Fruit fly (Drosophila melanogaster): Measurements from ENCODE around the gene pum.

Gene pum

dm6 chr3R:9236883-9237267 is 607 bp downstream of the pum start (continued):
- TF ChIP-seq CG18262 (tag; optimal IDR thresholded peaks at IDR 0.05) (no peak), dm (GFP tag; optimal IDR thresholded peaks at IDR 0.05) (no peak), CG12219 (GFP tag; optimal IDR thresholded peaks at IDR 0.05) (no peak), slbo (GFP tag; IDR thresholded peaks at IDR 0.05) (no peak), CG8388 (GFP tag; optimal IDR thresholded peaks at IDR 0.05) (no peak), bcd (GFP tag; optimal IDR thresholded peaks at IDR 0.05) (no peak), chn (GFP tag; optimal IDR thresholded peaks at IDR 0.05) (no peak), CG4360 (GFP tag; IDR thresholded peaks at IDR 0.05) (peak; percentile 64), CG17361 (GFP tag; IDR thresholded peaks at IDR 0.05) (no peak), CG2120 (GFP tag; optimal IDR thresholded peaks at IDR 0.05) (peak; percentile 18), Hr39 (optimal IDR thresholded peaks at IDR 0.05) (no peak), gcm2 (GFP tag; optimal IDR thresholded peaks at IDR 0.05) (no peak), sima (GFP tag; optimal IDR thresholded peaks at IDR 0.05) (no peak), CG16863 (GFP tag; optimal IDR thresholded peaks at IDR 0.05) (no peak), fru (optimal IDR thresholded peaks at IDR 0.05) (no peak), HLH3B (GFP tag; IDR thresholded peaks at IDR 0.05) (no peak), CG15696 (tag; optimal IDR thresholded peaks at IDR 0.05) (no peak), Awh (GFP tag; IDR thresholded peaks at IDR 0.05) (no peak), CG12071 (GFP tag; optimal IDR thresholded peaks at IDR 0.05) (peak; percentile 4), lmd (GFP tag; IDR thresholded peaks at IDR 0.05) (no peak), CG6854 (GFP tag; optimal IDR thresholded peaks at IDR 0.05) (peak; percentile 50), wek (GFP tag; optimal IDR thresholded peaks at IDR 0.05) (peak; percentile 39), slou (GFP tag; optimal IDR thresholded peaks at IDR 0.05) (no peak), Aef1 (GFP tag; IDR thresholded peaks at IDR 0.05) (no peak; the same call in 2 of the 3 replicates), CG14441 (GFP tag; IDR thresholded peaks at IDR 0.05) (no peak), Mad (GFP tag; optimal IDR thresholded peaks at IDR 0.05) (no peak), CG3847 (GFP tag; IDR thresholded peaks at IDR 0.05) (0 out of 2 replicates have a peak, but pooled peaks have one; percentile 12), onecut (GFP tag; IDR thresholded peaks at IDR 0.05) (no peak; the same call in 1 of the 2 replicates), CG15011 (GFP tag; optimal IDR thresholded peaks at IDR 0.05) (no peak), CG15479 (GFP tag; optimal IDR thresholded peaks at IDR 0.05) (no peak), vfl (GFP tag; optimal IDR thresholded peaks at IDR 0.05) (no peak), Bgb (GFP tag; IDR thresholded peaks at IDR 0.05; ENCODE audit: partially characterized antibody) (no peak), D (optimal IDR thresholded peaks at IDR 0.05) (no peak), D (GFP tag; optimal IDR thresholded peaks at IDR 0.05) (no peak), repo (GFP tag; optimal IDR thresholded peaks at IDR 0.05) (no peak), ATbp (GFP tag; optimal IDR thresholded peaks at IDR 0.05) (no peak), nmo (GFP tag; optimal IDR thresholded peaks at IDR 0.05) (no peak), CG16779 (GFP tag; IDR thresholded peaks at IDR 0.05) (no peak), CG34422 (GFP tag; IDR thresholded peaks at IDR 0.05) (no peak), shn (GFP tag; optimal IDR thresholded peaks at IDR 0.05) (no peak), CG12659 (GFP tag; optimal IDR thresholded peaks at IDR 0.05) (no peak), zfh1 (GFP tag; IDR thresholded peaks at IDR 0.05) (no peak), unpg (GFP tag; optimal IDR thresholded peaks at IDR 0.05) (no peak), CG6683 (GFP tag; optimal IDR thresholded peaks at IDR 0.05) (no peak), aop (GFP tag; IDR thresholded peaks at IDR 0.05) (no peak), CG6765 (GFP tag; optimal IDR thresholded peaks at IDR 0.05) (no peak), NFAT (GFP tag; IDR thresholded peaks at IDR 0.05) (no peak; the same call in 1 of the 2 replicates), CG32767 (GFP tag; IDR thresholded peaks at IDR 0.05) (peak; percentile 29; the same call in 1 of the 2 replicates), gsb-n (tag; optimal IDR thresholded peaks at IDR 0.05) (no peak), ap (GFP tag; IDR thresholded peaks at IDR 0.05) (no peak), ro (GFP tag; IDR thresholded peaks at IDR 0.05) (no peak), NfI (GFP tag; optimal IDR thresholded peaks at IDR 0.05) (peak; percentile 38), CG9727 (GFP tag; optimal IDR thresholded peaks at IDR 0.05) (no peak), CG11560 (tag; IDR thresholded peaks at IDR 0.05) (no peak)
